Fruit fly (Drosophila melanogaster) whole organism: ENCODE data around the gene CG34452.

Source experiments
- Dll ChIP-seq: fragments of >200 bp; optimal IDR thresholded peaks from 2 replicates; lab custom pipeline; 2017
- EcR ChIP-seq, 2 experiments: fragments of >200 bp; optimal IDR thresholded peaks; 2 replicates each; lab custom pipeline; 2017; ENCODE audit warnings: missing biosample characterization in 2 of 2, missing genetic modification characterization in 2 of 2, missing genetic modification reagents in 2 of 2
- psq ChIP-seq: fragments of >200 bp; optimal IDR thresholded peaks from 2 replicates; lab custom pipeline; 2017
- usp ChIP-seq: fragments of >200 bp; optimal IDR thresholded peaks from 2 replicates; lab custom pipeline; 2017; ENCODE audit warnings: missing biosample characterization, missing genetic modification characterization, mixed read lengths

DNA sequence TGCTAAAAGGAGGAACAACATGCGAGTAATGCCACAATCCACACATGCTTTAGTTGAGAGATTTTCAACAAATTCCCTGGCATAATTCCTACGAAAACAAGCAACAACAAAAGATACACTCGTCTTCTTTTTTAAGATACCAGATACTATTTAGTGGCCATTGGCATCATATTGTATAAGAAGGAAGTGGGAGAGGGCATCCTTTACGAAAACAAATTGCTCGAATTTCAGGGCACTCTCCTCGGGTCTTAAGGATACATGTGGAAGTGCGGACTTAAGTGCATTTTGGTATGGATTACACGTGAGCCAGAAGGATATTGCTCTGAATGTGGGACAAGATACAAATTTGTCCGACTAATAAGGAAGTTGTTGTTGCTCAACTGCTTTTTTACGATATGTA is 22.4 kb upstream of the CG34452 start:
- TF ChIP-seq usp (GFP tag; lab: Kevin White, UChicago) (no peak), psq (lab: Kevin White, UChicago) (no peak), EcR (GFP tag; optimal IDR thresholded peaks at IDR 0.05; lab: Kevin White, UChicago) (no peak), Dll (no peak)
